Fruit fly (Drosophila melanogaster): Measurements from ENCODE around the gene Pdcd4.

The Pdcd4 gene

dm6 chrX:13749873-13750241, 5.3 kb downstream of the Pdcd4 start:
- TF ChIP-seq CG31627 (GFP tag; optimal IDR thresholded peaks at IDR 0.05) (no peak), fkh (GFP tag; optimal IDR thresholded peaks at IDR 0.05) (peak; percentile 72), Gug (GFP tag; IDR thresholded peaks at IDR 0.05) (no peak), CG10669 (GFP tag; optimal IDR thresholded peaks at IDR 0.05) (no peak), Sox14 (GFP tag; optimal IDR thresholded peaks at IDR 0.05) (no peak), Met (GFP tag; optimal IDR thresholded peaks at IDR 0.05) (no peak), CG6276 (GFP tag; optimal IDR thresholded peaks at IDR 0.05) (no peak)

- TF ChIP-seq CG11762 (GFP tag; optimal IDR thresholded peaks at IDR 0.05; ENCODE audit: insufficient read depth) = no peak
- peak; percentile 53; the same call in 1 of the 3 replicates for TF ChIP-seq CG6163 (GFP tag; IDR thresholded peaks at IDR 0.05)
- no peak for TF ChIP-seq CG31627 (GFP tag; optimal IDR thresholded peaks at IDR 0.05)
- TF ChIP-seq esn (GFP tag; optimal IDR thresholded peaks at IDR 0.05) = peak; percentile 40
- TF ChIP-seq eg (GFP tag; IDR thresholded peaks at IDR 0.05) = peak; percentile 67
- TF ChIP-seq CG4318 (GFP tag; optimal IDR thresholded peaks at IDR 0.05) = peak; percentile 27
- peak; percentile 88 for TF ChIP-seq vri (GFP tag; optimal IDR thresholded peaks at IDR 0.05)
- TF ChIP-seq Smox (GFP tag; optimal IDR thresholded peaks at IDR 0.05) = peak; percentile 19
- TF ChIP-seq CG10669 (GFP tag; optimal IDR thresholded peaks at IDR 0.05) = peak; percentile 1
- TF ChIP-seq CG9139 (GFP tag; optimal IDR thresholded peaks at IDR 0.05) = no peak
- TF ChIP-seq CG8632 (GFP tag; optimal IDR thresholded peaks at IDR 0.05) = peak; percentile 27
- TF ChIP-seq achi (GFP tag; optimal IDR thresholded peaks at IDR 0.05) = peak; percentile 26
- TF ChIP-seq Hr38 (GFP tag; optimal IDR thresholded peaks at IDR 0.05) = no peak
- TF ChIP-seq lz (GFP tag; optimal IDR thresholded peaks at IDR 0.05) = peak; percentile 39
- no peak for TF ChIP-seq CG1621 (tag; optimal IDR thresholded peaks at IDR 0.05)
- TF ChIP-seq Sox102F (GFP tag; optimal IDR thresholded peaks at IDR 0.05) = peak; percentile 10
- peak; percentile 59 for TF ChIP-seq CG11294 (GFP tag; IDR thresholded peaks at IDR 0.05)
- peak; percentile 24 for TF ChIP-seq topi (GFP tag; optimal IDR thresholded peaks at IDR 0.05)
- TF ChIP-seq CG15336 (GFP tag; IDR thresholded peaks at IDR 0.05) = peak; percentile 81
- peak; percentile 54 for TF ChIP-seq CG32006 (GFP tag; optimal IDR thresholded peaks at IDR 0.05)
- TF ChIP-seq CG11902 (GFP tag; optimal IDR thresholded peaks at IDR 0.05) = no peak
- TF ChIP-seq CG16779 (tag; optimal IDR thresholded peaks at IDR 0.05) = no peak
- TF ChIP-seq Ets96B (tag; optimal IDR thresholded peaks at IDR 0.05) = peak; percentile 22
- TF ChIP-seq net (GFP tag; optimal IDR thresholded peaks at IDR 0.05) = no peak
- TF ChIP-seq fd59A (GFP tag; optimal IDR thresholded peaks at IDR 0.05) = no peak
- TF ChIP-seq CG7368 (GFP tag; optimal IDR thresholded peaks at IDR 0.05) = peak; percentile 5
- TF ChIP-seq dac (GFP tag; optimal IDR thresholded peaks at IDR 0.05) = no peak
- TF ChIP-seq Eip75B (GFP tag; optimal IDR thresholded peaks at IDR 0.05) = peak; percentile 15
- no peak for TF ChIP-seq CG3032 (tag; optimal IDR thresholded peaks at IDR 0.05)
- peak; percentile 46 for TF ChIP-seq OdsH (GFP tag; optimal IDR thresholded peaks at IDR 0.05)
- TF ChIP-seq Ets21C (GFP tag; optimal IDR thresholded peaks at IDR 0.05) = no peak
- peak; percentile 32 for TF ChIP-seq CG6276 (GFP tag; optimal IDR thresholded peaks at IDR 0.05)
- no peak for TF ChIP-seq Blimp-1 (GFP tag; optimal IDR thresholded peaks at IDR 0.05)
- peak; percentile 85 for TF ChIP-seq Eip78C (GFP tag)
- TF ChIP-seq spab (GFP tag; optimal IDR thresholded peaks at IDR 0.05) = no peak
- TF ChIP-seq CG10631 (GFP tag; optimal IDR thresholded peaks at IDR 0.05) = peak; percentile 0
- peak; percentile 36 for TF ChIP-seq Met (GFP tag; optimal IDR thresholded peaks at IDR 0.05)
- TF ChIP-seq acj6 (GFP tag; optimal IDR thresholded peaks at IDR 0.05) = peak; percentile 35
- TF ChIP-seq CG8319 (GFP tag; optimal IDR thresholded peaks at IDR 0.05) = no peak
- TF ChIP-seq Lpt (GFP tag; optimal IDR thresholded peaks at IDR 0.05) = no peak
- peak; percentile 71 for TF ChIP-seq svp (GFP tag)
- TF ChIP-seq fkh (GFP tag; optimal IDR thresholded peaks at IDR 0.05) = peak; percentile 52
- no peak for TF ChIP-seq dsx (GFP tag; optimal IDR thresholded peaks at IDR 0.05; ENCODE audit: poor library complexity, severe bottlenecking)
- peak; percentile 55 for TF ChIP-seq CG6808 (GFP tag; optimal IDR thresholded peaks at IDR 0.05)
- peak; percentile 25 for TF ChIP-seq CG34406 (GFP tag; optimal IDR thresholded peaks at IDR 0.05)
These were observed 6.0 kb downstream of the Pdcd4 start for dm6 chrX:13748906-13749872.
